Worm (Caenorhabditis elegans): ENCODE data around the gene ggtb-1.
A peak's percentile ranks its signal among the peaks of the same experiment; 100 is the strongest.

Gene ggtb-1

DNA sequence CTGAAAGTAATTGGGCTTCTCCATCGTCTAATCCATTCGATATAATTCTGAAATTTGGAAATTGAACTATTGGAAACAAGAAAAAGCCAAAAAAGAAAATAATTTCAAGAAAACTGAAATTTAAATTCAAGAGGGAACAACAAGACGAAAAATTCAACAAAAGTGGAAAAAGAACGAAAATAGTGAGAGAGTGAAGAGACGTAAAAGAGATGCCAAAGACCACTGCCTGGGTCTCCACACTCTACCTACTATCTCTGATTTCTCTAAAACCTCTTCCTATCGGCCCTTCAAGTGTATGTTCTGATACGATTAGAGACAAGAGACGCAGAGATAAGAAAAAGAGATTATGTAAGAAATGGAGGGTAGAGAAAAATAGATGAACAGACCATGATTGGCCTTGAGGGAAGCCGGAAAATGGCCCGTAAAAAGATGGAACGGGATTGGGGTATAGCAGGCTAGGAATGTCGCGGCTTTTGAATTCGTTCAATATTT, 20.2 kb downstream of the ggtb-1 start, which contains the start of gene ogt-1 (continued):
- peak in 1 of 3 experiments; percentile 71 for TF ChIP-seq lin-35 (GFP tag; optimal IDR thresholded peaks at IDR 0.05)
- TF ChIP-seq snpc-4 (GFP tag; optimal IDR thresholded peaks at IDR 0.05): no peak
- peak in 2 of 4 experiments; percentile 56 to 69 for TF ChIP-seq snpc-4 (tag; optimal IDR thresholded peaks at IDR 0.05)
- no peak for TF ChIP-seq snpc-1.3 (tag; optimal IDR thresholded peaks at IDR 0.05; ENCODE audit: insufficient read depth)
- TF ChIP-seq aptf-2 (GFP tag; conservative IDR thresholded peaks at IDR 0.05): peak; percentile 59
- no peak for TF ChIP-seq ztf-6 (GFP tag; IDR thresholded peaks at IDR 0.05)
- TF ChIP-seq egl-18 (GFP tag; IDR thresholded peaks at IDR 0.05): no peak

DNA sequence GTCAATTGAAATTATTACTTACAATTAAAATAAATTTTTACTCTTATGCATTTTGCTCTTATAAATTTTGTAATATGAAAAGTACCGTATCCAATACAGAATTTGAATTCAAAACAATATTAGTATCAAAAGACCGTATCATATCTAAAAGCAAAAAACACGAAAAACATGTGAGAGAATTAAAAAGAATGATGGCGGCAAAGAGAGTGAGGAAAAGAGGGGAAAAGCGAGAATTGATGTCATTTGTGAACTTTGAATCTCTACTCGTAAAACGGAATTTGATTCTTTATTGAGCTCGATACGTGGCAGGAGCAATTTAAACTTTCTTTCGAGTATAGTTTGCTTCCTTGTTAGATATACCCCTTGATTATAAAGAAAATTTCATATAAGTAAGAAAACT, 21.0 kb downstream of the ggtb-1 start:
- TF ChIP-seq snpc-3.4 (tag; optimal IDR thresholded peaks at IDR 0.05): no peak
- peak; percentile 4; the same call in 1 of the 2 replicates for TF ChIP-seq hmg-1.2 (GFP tag; IDR thresholded peaks at IDR 0.05)
- TF ChIP-seq lin-26 (GFP tag; IDR thresholded peaks at IDR 0.05): 0 out of 2 replicates have a peak, but pooled peaks have one; percentile 23

DNA sequence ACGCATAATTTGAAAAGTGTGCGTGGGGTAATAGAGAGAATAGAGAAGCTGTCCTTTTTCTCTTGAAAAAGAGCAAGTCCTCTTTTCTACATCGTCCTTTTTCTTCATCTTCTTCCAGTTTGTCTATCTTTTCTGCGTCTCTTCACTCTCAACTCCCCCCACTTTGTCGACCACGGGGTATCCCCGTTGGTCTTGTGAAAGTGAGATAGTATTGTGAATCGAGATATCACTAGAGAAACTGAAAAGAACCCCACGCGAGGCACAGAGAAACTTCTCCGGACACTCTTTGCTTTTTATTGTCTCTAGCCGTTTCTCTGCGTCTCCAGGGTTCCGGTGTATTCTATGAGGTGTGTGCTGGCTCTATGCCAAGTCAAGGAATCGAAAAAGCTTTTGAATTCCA, 22.1 kb downstream of the ggtb-1 start:
- TF ChIP-seq nfya-2 (GFP tag; IDR thresholded peaks at IDR 0.05) (no peak), snpc-1.3 (tag; optimal IDR thresholded peaks at IDR 0.05; ENCODE audit: insufficient read depth) (no peak), tbp1 (GFP tag; optimal IDR thresholded peaks at IDR 0.05) (peak; percentile 51), snpc-3.4 (tag; optimal IDR thresholded peaks at IDR 0.05) (no peak), lsl-1 (GFP tag; optimal IDR thresholded peaks at IDR 0.05) (peak; percentile 3), lin-40 (tag; optimal IDR thresholded peaks at IDR 0.05) (peak; percentile 89), bed-2 (GFP tag; IDR thresholded peaks at IDR 0.05) (no peak), ztf-22 (GFP tag; optimal IDR thresholded peaks at IDR 0.05) (no peak), T26A5.8 (tag; optimal IDR thresholded peaks at IDR 0.05) (no peak), F39B2.1 (GFP tag; IDR thresholded peaks at IDR 0.05) (0 out of 2 replicates have a peak, but pooled peaks have one; percentile 43), dox-1 (GFP tag; IDR thresholded peaks at IDR 0.05) (peak; percentile 73), madf-3 (GFP tag; IDR thresholded peaks at IDR 0.05) (peak; percentile 78), zim-3 (tag; optimal IDR thresholded peaks at IDR 0.05) (no peak), B0035.1 (tag; optimal IDR thresholded peaks at IDR 0.05) (no peak), B0019.2 (GFP tag; conservative IDR thresholded peaks at IDR 0.05) (no peak), egl-18 (GFP tag; IDR thresholded peaks at IDR 0.05) (no peak), B0261.1 (tag; optimal IDR thresholded peaks at IDR 0.05) (no peak), ceh-100 (GFP tag; IDR thresholded peaks at IDR 0.05) (0 out of 2 replicates have a peak, but pooled peaks have one; percentile 44), gei-17 (GFP tag; optimal IDR thresholded peaks at IDR 0.05) (peak; percentile 12), nhr-120 (GFP tag; IDR thresholded peaks at IDR 0.05) (no peak), xnd-1 (tag; optimal IDR thresholded peaks at IDR 0.05) (no peak), nhr-27 (tag; optimal IDR thresholded peaks at IDR 0.05) (no peak), die-1 (tag; optimal IDR thresholded peaks at IDR 0.05) (peak; percentile 39), Y95B8A.8 (GFP tag; IDR thresholded peaks at IDR 0.05) (peak; percentile 66; the same call in 1 of the 2 replicates), athp-1 (tag; optimal IDR thresholded peaks at IDR 0.05) (peak; percentile 18), attf-3 (GFP tag; conservative IDR thresholded peaks at IDR 0.05) (peak; percentile 49), D2030.7 (GFP tag; IDR thresholded peaks at IDR 0.05) (no peak), lin-26 (GFP tag; IDR thresholded peaks at IDR 0.05) (0 out of 2 replicates have a peak, but pooled peaks have one; percentile 43), hmg-1.2 (GFP tag; IDR thresholded peaks at IDR 0.05) (peak; percentile 94), egrh-3 (GFP tag; IDR thresholded peaks at IDR 0.05) (peak; percentile 60; the same call in 1 of the 2 replicates), cebp-1 (GFP tag; IDR thresholded peaks at IDR 0.05) (no peak), cebp-1 (tag; optimal IDR thresholded peaks at IDR 0.05) (peak; percentile 88), hlh-26 (GFP tag; conservative IDR thresholded peaks at IDR 0.05) (no peak), nfyb-1 (GFP tag; IDR thresholded peaks at IDR 0.05) (peak; percentile 90), sea-2 (GFP tag; IDR thresholded peaks at IDR 0.05) (no peak), atf-7 (tag; optimal IDR thresholded peaks at IDR 0.05) (peak; percentile 94), nfya-1 (tag; optimal IDR thresholded peaks at IDR 0.05; ENCODE audit: borderline replicate concordance, insufficient read depth) (no peak), unc-130 (GFP tag; optimal IDR thresholded peaks at IDR 0.05) (no peak), pha-4 (tag; optimal IDR thresholded peaks at IDR 0.05) (peak; percentile 38)
